Fruit fly (Drosophila melanogaster): ENCODE data around the gene MED7.

The MED7 gene

dm6 chr3R:10784058-10784499, 23.2 kb upstream of the MED7 start, which contains the start of the genes mRpL37 and Rbp1 (continued):
- TF ChIP-seq lov (optimal IDR thresholded peaks at IDR 0.05) (no peak), lov (GFP tag; IDR thresholded peaks at IDR 0.05) (no peak), B-H2 (GFP tag; optimal IDR thresholded peaks at IDR 0.05) (peak; percentile 66), Atf6 (GFP tag; IDR thresholded peaks at IDR 0.05) (no peak), B-H1 (GFP tag; IDR thresholded peaks at IDR 0.05) (peak; percentile 55; the same call in 1 of the 3 replicates), cwo (GFP tag; optimal IDR thresholded peaks at IDR 0.05) (peak; percentile 19), CG10209 (GFP tag; optimal IDR thresholded peaks at IDR 0.05) (peak; percentile 69), CG4282 (GFP tag; optimal IDR thresholded peaks at IDR 0.05) (no peak), Gsc (GFP tag; IDR thresholded peaks at IDR 0.05) (peak; percentile 50; the same call in 1 of the 2 replicates), Hr3 (GFP tag; optimal IDR thresholded peaks at IDR 0.05) (peak; percentile 85), ATbp (GFP tag; optimal IDR thresholded peaks at IDR 0.05) (no peak), CG17912 (GFP tag; optimal IDR thresholded peaks at IDR 0.05) (peak; percentile 5), CG4328 (GFP tag; optimal IDR thresholded peaks at IDR 0.05) (peak; percentile 72), CG3726 (GFP tag; IDR thresholded peaks at IDR 0.05) (no peak), CG31388 (GFP tag; optimal IDR thresholded peaks at IDR 0.05) (no peak), cato (GFP tag; optimal IDR thresholded peaks at IDR 0.05; ENCODE audit: borderline replicate concordance) (peak; percentile 68), maf-S (GFP tag; optimal IDR thresholded peaks at IDR 0.05) (peak; percentile 12), fu2 (GFP tag; optimal IDR thresholded peaks at IDR 0.05) (no peak), Gug (GFP tag; IDR thresholded peaks at IDR 0.05) (peak; percentile 73; the same call in 3 of the 4 replicates), Dbx (GFP tag; IDR thresholded peaks at IDR 0.05) (peak; percentile 78), CG12155 (GFP tag; optimal IDR thresholded peaks at IDR 0.05) (peak; percentile 79), eve (GFP tag; optimal IDR thresholded peaks at IDR 0.05) (no peak), CG5953 (GFP tag; IDR thresholded peaks at IDR 0.05) (no peak), CG10565 (GFP tag; optimal IDR thresholded peaks at IDR 0.05) (no peak), CG13424 (tag; optimal IDR thresholded peaks at IDR 0.05) (peak; percentile 87), grn (GFP tag; optimal IDR thresholded peaks at IDR 0.05) (no peak), Xrp1 (GFP tag; IDR thresholded peaks at IDR 0.05) (peak; percentile 45; the same call in 1 of the 2 replicates), tgo (GFP tag; IDR thresholded peaks at IDR 0.05) (peak; percentile 50; the same call in 2 of the 3 replicates), slbo (GFP tag; IDR thresholded peaks at IDR 0.05) (peak; percentile 85), CG7271 (tag; optimal IDR thresholded peaks at IDR 0.05) (no peak), C15 (GFP tag; IDR thresholded peaks at IDR 0.05) (0 out of 3 replicates have a peak, but pooled peaks have one; percentile 48), CG6813 (GFP tag; optimal IDR thresholded peaks at IDR 0.05) (no peak), eyg (GFP tag; optimal IDR thresholded peaks at IDR 0.05) (no peak), Lim3 (GFP tag; IDR thresholded peaks at IDR 0.05) (no peak), sc (optimal IDR thresholded peaks at IDR 0.05) (no peak), sc (GFP tag; optimal IDR thresholded peaks at IDR 0.05) (peak; percentile 43), CG42726 (GFP tag; IDR thresholded peaks at IDR 0.05; ENCODE audit: partially characterized antibody) (no peak), zen (tag; optimal IDR thresholded peaks at IDR 0.05) (peak; percentile 71), CG17186 (GFP tag; optimal IDR thresholded peaks at IDR 0.05) (peak; percentile 21), CG17359 (tag; optimal IDR thresholded peaks at IDR 0.05) (peak; percentile 50), mirr (GFP tag; optimal IDR thresholded peaks at IDR 0.05) (no peak), phol (tag; optimal IDR thresholded peaks at IDR 0.05) (peak; percentile 89), disco-r (GFP tag; optimal IDR thresholded peaks at IDR 0.05) (no peak), CG3407 (GFP tag; optimal IDR thresholded peaks at IDR 0.05) (no peak), crp (GFP tag; optimal IDR thresholded peaks at IDR 0.05) (peak in 1 of 2 experiments; percentile 40), hbn (GFP tag; IDR thresholded peaks at IDR 0.05; ENCODE audit: partially characterized antibody) (peak; percentile 78), CG8478 (optimal IDR thresholded peaks at IDR 0.05) (no peak), lab (GFP tag; optimal IDR thresholded peaks at IDR 0.05) (no peak), crc (GFP tag; optimal IDR thresholded peaks at IDR 0.05) (no peak), tll (GFP tag; optimal IDR thresholded peaks at IDR 0.05) (peak; percentile 7 to 69), zen2 (GFP tag; IDR thresholded peaks at IDR 0.05; ENCODE audit: partially characterized antibody) (peak; percentile 55; the same call in 1 of the 3 replicates)

Measured in whole organism, embryonic.